Fruit fly (Drosophila melanogaster) whole organism, embryonic: ENCODE results near the gene Arp10.

Source experiments
- Atf6 ChIP-seq: fragments of 200-800 bp; sonication (Bioruptor generic); IDR thresholded peaks from 2 replicates; pipeline ENCODE4 v1.3.6; 2022; ENCODE audit warnings: missing biosample characterization, missing genetic modification characterization
- CG10147 ChIP-seq: fragments of 200-800 bp; sonication (Bioruptor generic); optimal IDR thresholded peaks from 2 replicates; lab custom pipeline; 2019; ENCODE audit warnings: missing biosample characterization, mild to moderate bottlenecking, missing genetic modification characterization, moderate library complexity
- CG1024 ChIP-seq: fragments of 200-800 bp; sonication (Bioruptor generic); IDR thresholded peaks from 2 replicates; pipeline ENCODE4 v1.3.6; 2022; ENCODE audit warnings: missing biosample characterization, missing genetic modification characterization
- CG10366 ChIP-seq: fragments of 200-800 bp; sonication (Bioruptor generic); IDR thresholded peaks from 2 replicates; pipeline ENCODE4 v1.3.6; 2022; ENCODE audit warnings: missing biosample characterization, missing genetic modification characterization
- CG12391 ChIP-seq: fragments of 200-800 bp; sonication (Bioruptor generic); optimal IDR thresholded peaks from 3 replicates; lab custom pipeline; 2018; ENCODE audit warnings: missing biosample characterization, mild to moderate bottlenecking, missing genetic modification characterization, moderate library complexity
- CG13123 ChIP-seq: fragments of 200-800 bp; sonication (Bioruptor generic); optimal IDR thresholded peaks from 2 replicates; lab custom pipeline; 2016; ENCODE audit warnings: missing biosample characterization, missing genetic modification characterization
- CG13624 ChIP-seq: fragments of 200-800 bp; sonication (Bioruptor generic); optimal IDR thresholded peaks from 2 replicates; lab custom pipeline; 2016; ENCODE audit warnings: missing biosample characterization, missing genetic modification characterization
- CG14710 ChIP-seq: fragments of 200-800 bp; sonication (Bioruptor generic); optimal IDR thresholded peaks from 3 replicates; lab custom pipeline; 2019; ENCODE audit warnings: missing biosample characterization, mild to moderate bottlenecking, missing genetic modification characterization, moderate library complexity
- CG16813 ChIP-seq: fragments of 200-800 bp; sonication (Bioruptor generic); IDR thresholded peaks from 3 replicates; pipeline ENCODE4 v1.3.6; 2022; ENCODE audit warnings: missing biosample characterization, missing genetic modification characterization; ENCODE audit not compliant: partially characterized antibody
- CG17361 ChIP-seq: fragments of 200-800 bp; sonication (Bioruptor generic); IDR thresholded peaks from 3 replicates; pipeline ENCODE4 v1.3.6; 2022; ENCODE audit warnings: missing biosample characterization, missing genetic modification characterization
- CG18599 ChIP-seq: fragments of 200-800 bp; sonication (Bioruptor generic); optimal IDR thresholded peaks from 3 replicates; lab custom pipeline; 2017; ENCODE audit warnings: missing biosample characterization, missing genetic modification characterization, mild to moderate bottlenecking, moderate library complexity, missing genetic modification reagents
- CG2120 ChIP-seq: fragments of 200-800 bp; sonication (Bioruptor generic); optimal IDR thresholded peaks from 3 replicates; lab custom pipeline; 2016; ENCODE audit warnings: missing biosample characterization, missing genetic modification characterization
- CG2202 ChIP-seq: fragments of 200-800 bp; sonication (Bioruptor generic); optimal IDR thresholded peaks from 2 replicates; lab custom pipeline; 2018; ENCODE audit warnings: missing biosample characterization, mild to moderate bottlenecking, missing genetic modification characterization
- CG3995 ChIP-seq: fragments of 200-800 bp; sonication (Bioruptor generic); optimal IDR thresholded peaks from 3 replicates; lab custom pipeline; 2016; ENCODE audit warnings: missing biosample characterization, missing genetic modification characterization
- CG6175 ChIP-seq: fragments of 200-800 bp; sonication (Bioruptor generic); IDR thresholded peaks from 3 replicates; pipeline ENCODE4 v1.3.6; 2022; ENCODE audit warnings: missing biosample characterization, missing genetic modification characterization
- CG6813 ChIP-seq: fragments of 200-800 bp; sonication (Bioruptor generic); optimal IDR thresholded peaks from 2 replicates; lab custom pipeline; 2017; ENCODE audit warnings: missing biosample characterization, missing genetic modification characterization, mild to moderate bottlenecking, moderate library complexity, missing genetic modification reagents
- CG7745 ChIP-seq: fragments of 200-800 bp; sonication (Bioruptor generic); optimal IDR thresholded peaks from 2 replicates; lab custom pipeline; 2018; ENCODE audit warnings: missing biosample characterization, mild to moderate bottlenecking, missing genetic modification characterization, moderate library complexity
- CG8290 ChIP-seq, 3 experiments: fragments of 200-800 bp; sonication (Bioruptor generic); optimal IDR thresholded peaks; 2 replicates each; lab custom pipeline; 2016 to 2019; ENCODE audit warnings: missing biosample characterization in 3 of 3, missing genetic modification characterization in 3 of 3, mild to moderate bottlenecking in 2 of 3, moderate library complexity in 1 of 3
- CrebB ChIP-seq: fragments of 200-800 bp; sonication (Bioruptor generic); optimal IDR thresholded peaks from 3 replicates; lab custom pipeline; 2018; ENCODE audit warnings: missing biosample characterization, mild to moderate bottlenecking, missing genetic modification characterization
- Dbx ChIP-seq: fragments of 200-800 bp; sonication (Bioruptor generic); IDR thresholded peaks from 3 replicates; pipeline ENCODE4 v1.3.6; 2022; ENCODE audit warnings: missing biosample characterization, missing genetic modification characterization
- Dip3 ChIP-seq: fragments of 200-800 bp; sonication (Bioruptor generic); optimal IDR thresholded peaks from 3 replicates; lab custom pipeline; 2016; ENCODE audit warnings: missing biosample characterization, missing genetic modification characterization
- Fer3 ChIP-seq: fragments of 200-800 bp; sonication (Bioruptor generic); optimal IDR thresholded peaks from 2 replicates; lab custom pipeline; 2018; ENCODE audit warnings: missing biosample characterization, mild to moderate bottlenecking, missing genetic modification characterization, moderate library complexity
- HLH4C ChIP-seq: fragments of 200-800 bp; sonication (Bioruptor generic); IDR thresholded peaks from 3 replicates; pipeline ENCODE4 v1.3.6; 2022; ENCODE audit warnings: missing biosample characterization, missing genetic modification characterization; ENCODE audit not compliant: partially characterized antibody
- HLH54F ChIP-seq: fragments of 200-800 bp; sonication (Bioruptor generic); optimal IDR thresholded peaks from 3 replicates; lab custom pipeline; 2016; ENCODE audit warnings: missing biosample characterization, missing genetic modification characterization
- HmgZ ChIP-seq: fragments of 200-800 bp; sonication (Bioruptor generic); optimal IDR thresholded peaks from 2 replicates; lab custom pipeline; 2018; ENCODE audit warnings: missing biosample characterization, mild to moderate bottlenecking, missing genetic modification characterization
- Hr39 ChIP-seq: fragments of >200 bp; optimal IDR thresholded peaks from 2 replicates; lab custom pipeline; 2017
- bbx ChIP-seq: fragments of 200-800 bp; sonication (Bioruptor generic); IDR thresholded peaks from 2 replicates; pipeline ENCODE4 v1.3.6; 2022; ENCODE audit warnings: missing biosample characterization, missing genetic modification characterization; ENCODE audit not compliant: partially characterized antibody
- bsh ChIP-seq, 2 experiments: fragments of 200-800 bp; sonication (Bioruptor generic); optimal IDR thresholded peaks; 2 replicates each; lab custom pipeline; 2017 to 2018; ENCODE audit warnings: mild to moderate bottlenecking in 2 of 2, missing biosample characterization in 2 of 2, missing genetic modification characterization in 2 of 2, moderate library complexity in 1 of 2
- crol ChIP-seq: fragments of 200-800 bp; sonication (Bioruptor generic); IDR thresholded peaks from 2 replicates; pipeline ENCODE4 v1.3.6; 2022; ENCODE audit warnings: missing biosample characterization, missing genetic modification characterization
- cwo ChIP-seq: fragments of 200-800 bp; sonication (Bioruptor generic); optimal IDR thresholded peaks from 3 replicates; lab custom pipeline; 2017; ENCODE audit warnings: missing biosample characterization, missing genetic modification characterization, mild to moderate bottlenecking, moderate library complexity, missing genetic modification reagents
- da ChIP-seq: fragments of 200-800 bp; sonication (Bioruptor generic); optimal IDR thresholded peaks from 2 replicates; lab custom pipeline; 2016; ENCODE audit warnings: missing biosample characterization, missing genetic modification characterization
- fd3F ChIP-seq: fragments of 200-800 bp; sonication (Bioruptor generic); optimal IDR thresholded peaks from 2 replicates; lab custom pipeline; 2018; ENCODE audit warnings: missing biosample characterization, mild to moderate bottlenecking, missing genetic modification characterization, moderate library complexity
- gce ChIP-seq: fragments of 200-800 bp; sonication (Bioruptor generic); IDR thresholded peaks from 3 replicates; pipeline ENCODE4 v1.3.6; 2022; ENCODE audit warnings: missing biosample characterization, missing genetic modification characterization
- hth ChIP-seq: fragments of >200 bp; optimal IDR thresholded peaks from 2 replicates; lab custom pipeline; 2017; ENCODE audit warnings: inconsistent platforms
- jigr1 ChIP-seq: fragments of 200-800 bp; sonication (Bioruptor generic); IDR thresholded peaks from 3 replicates; pipeline ENCODE4 v1.3.6; 2022; ENCODE audit warnings: missing biosample characterization, missing genetic modification characterization
- jing ChIP-seq: fragments of 200-800 bp; sonication (Bioruptor generic); optimal IDR thresholded peaks from 2 replicates; lab custom pipeline; 2018; ENCODE audit warnings: missing biosample characterization, mild to moderate bottlenecking, missing genetic modification characterization
- jumu ChIP-seq: fragments of 200-800 bp; sonication (Bioruptor generic); optimal IDR thresholded peaks from 3 replicates; lab custom pipeline; 2016; ENCODE audit warnings: missing biosample characterization, missing genetic modification characterization
- luna ChIP-seq: fragments of 200-800 bp; sonication (Bioruptor generic); optimal IDR thresholded peaks from 2 replicates; lab custom pipeline; 2016; ENCODE audit warnings: missing biosample characterization, missing genetic modification characterization
- maf-S ChIP-seq: fragments of 200-800 bp; sonication (Bioruptor generic); optimal IDR thresholded peaks from 2 replicates; lab custom pipeline; 2016; ENCODE audit warnings: missing biosample characterization, missing genetic modification characterization
- org-1 ChIP-seq: fragments of 200-800 bp; sonication (Bioruptor generic); optimal IDR thresholded peaks from 2 replicates; lab custom pipeline; 2017; ENCODE audit warnings: missing biosample characterization, missing genetic modification characterization
- pzg ChIP-seq: fragments of 200-800 bp; sonication (Bioruptor generic); optimal IDR thresholded peaks from 3 replicates; lab custom pipeline; 2018; ENCODE audit warnings: missing biosample characterization, mild to moderate bottlenecking, missing genetic modification characterization, moderate library complexity
- row ChIP-seq: fragments of 200-800 bp; sonication (Bioruptor generic); IDR thresholded peaks from 3 replicates; pipeline ENCODE4 v1.3.6; 2022; ENCODE audit warnings: missing biosample characterization, missing genetic modification characterization
- sc ChIP-seq, 3 experiments: fragments of >200 bp in 2 of 3; fragments of 200-800 bp in 1 of 3; sonication (Bioruptor generic) in 1 of 3; optimal IDR thresholded peaks; 2 replicates in 2 of 3; 3 replicates in 1 of 3; lab custom pipeline; 2017; ENCODE audit warnings: mild to moderate bottlenecking in 1 of 3, missing biosample characterization in 1 of 3, missing genetic modification characterization in 1 of 3, missing genetic modification reagents in 1 of 3
- sim ChIP-seq: fragments of 200-800 bp; sonication (Bioruptor generic); IDR thresholded peaks from 2 replicates; pipeline ENCODE4 v1.3.6; 2022; ENCODE audit warnings: missing biosample characterization, missing genetic modification characterization
- so ChIP-seq: fragments of 200-800 bp; sonication (Bioruptor generic); IDR thresholded peaks from 3 replicates; pipeline ENCODE4 v1.3.6; 2022; ENCODE audit warnings: missing biosample characterization, missing genetic modification characterization
- stwl ChIP-seq: fragments of 200-800 bp; sonication (Bioruptor generic); optimal IDR thresholded peaks from 3 replicates; lab custom pipeline; 2018; ENCODE audit warnings: missing biosample characterization, mild to moderate bottlenecking, missing genetic modification characterization, moderate library complexity
- tap ChIP-seq: fragments of 200-800 bp; optimal IDR thresholded peaks from 3 replicates; lab custom pipeline; 2019; ENCODE audit warnings: missing biosample characterization, mild to moderate bottlenecking, missing genetic modification characterization, moderate library complexity
- tin ChIP-seq: fragments of 200-800 bp; sonication (Bioruptor generic); optimal IDR thresholded peaks from 3 replicates; lab custom pipeline; 2016; ENCODE audit warnings: missing biosample characterization, missing genetic modification characterization
- tio ChIP-seq: fragments of 200-800 bp; sonication (Bioruptor generic); optimal IDR thresholded peaks from 2 replicates; lab custom pipeline; 2017; ENCODE audit warnings: missing biosample characterization, missing genetic modification characterization, inconsistent platforms
- ttk ChIP-seq: fragments of 200-800 bp; sonication (Bioruptor generic); IDR thresholded peaks from 2 replicates; pipeline ENCODE4 v2.1.2; 2022; ENCODE audit warnings: missing biosample characterization, missing genetic modification characterization

Gene Arp10

DNA sequence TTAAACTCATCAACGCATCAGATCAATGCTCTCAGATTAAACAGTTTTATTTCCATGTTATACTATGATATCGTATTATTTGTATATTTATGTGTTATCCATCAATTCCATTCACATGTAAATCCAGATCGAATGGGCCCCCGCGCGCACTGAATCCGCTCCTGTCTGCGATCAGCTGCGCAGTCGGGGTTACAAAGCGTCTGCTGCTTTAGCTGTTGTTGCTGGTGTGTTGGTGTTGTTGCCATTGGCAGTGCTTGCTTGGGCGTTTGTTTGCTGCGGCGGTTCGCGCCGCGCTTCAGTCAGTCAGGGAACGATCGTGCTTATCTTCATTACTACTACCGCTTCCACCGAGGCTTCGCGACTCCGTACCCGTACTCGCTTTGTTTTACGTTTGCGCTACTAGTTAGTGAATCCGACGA, 21.0 kb upstream of the Arp10 start, which contains the start of gene Zw (continued):
- TF ChIP-seq CG10147 (GFP tag; lab: Kevin White, UChicago) (no peak), Hr39 (lab: Kevin White, UChicago) (no peak), Fer3 (tag; lab: Kevin White, UChicago) (peak; percentile 48), CG14710 (tag; lab: Kevin White, UChicago) (peak; percentile 2), tap (tag; lab: Kevin White, UChicago) (no peak), jing (GFP tag; lab: Kevin White, UChicago) (no peak), CG7745 (tag; lab: Kevin White, UChicago) (no peak), crol (GFP tag; lab: Robert Waterston, UW) (0 out of 2 replicates have a peak, but pooled peaks have one; percentile 19), CG18599 (GFP tag; lab: Kevin White, UChicago) (peak; percentile 14), org-1 (GFP tag; lab: Kevin White, UChicago) (no peak), CG16813 (GFP tag; lab: Robert Waterston, UW) (peak; percentile 70), row (GFP tag; lab: Robert Waterston, UW) (peak; percentile 94), CG8290 (GFP tag; optimal IDR thresholded peaks at IDR 0.05; lab: Kevin White, UChicago) (no peak), CG8290 (tag; optimal IDR thresholded peaks at IDR 0.05; lab: Kevin White, UChicago) (peak in 1 of 2 experiments; percentile 88), sim (GFP tag; lab: Robert Waterston, UW) (no peak), jigr1 (GFP tag; lab: Robert Waterston, UW) (no peak; the same call in 2 of the 3 replicates), CG6175 (GFP tag; lab: Robert Waterston, UW) (peak; percentile 89), jumu (GFP tag; lab: Kevin White, UChicago) (no peak), Dip3 (GFP tag; lab: Kevin White, UChicago) (peak; percentile 56), CG13624 (peak; percentile 10), maf-S (GFP tag; lab: Kevin White, UChicago) (no peak), cwo (no peak), CG3995 (GFP tag; lab: Kevin White, UChicago) (no peak), sc (optimal IDR thresholded peaks at IDR 0.05; lab: Kevin White, UChicago) (no peak), sc (GFP tag; optimal IDR thresholded peaks at IDR 0.05; lab: Kevin White, UChicago) (no peak), CG10366 (GFP tag; lab: Robert Waterston, UW) (peak; percentile 52), bbx (GFP tag; lab: Robert Waterston, UW) (peak; percentile 61), HmgZ (tag; lab: Kevin White, UChicago) (peak; percentile 62), stwl (tag; lab: Kevin White, UChicago) (no peak), tio (no peak), CG13123 (GFP tag; lab: Kevin White, UChicago) (no peak), luna (GFP tag; lab: Kevin White, UChicago) (no peak), CG2120 (GFP tag; lab: Kevin White, UChicago) (peak; percentile 73), gce (no peak), HLH4C (GFP tag; lab: Robert Waterston, UW) (no peak), CG17361 (GFP tag; lab: Robert Waterston, UW) (peak; percentile 53; the same call in 2 of the 3 replicates), hth (no peak), CG12391 (peak; percentile 21), tin (GFP tag; lab: Kevin White, UChicago) (peak; percentile 56), da (no peak), ttk (peak; percentile 45; the same call in 1 of the 2 replicates), CrebB (tag; lab: Kevin White, UChicago) (no peak), fd3F (GFP tag; lab: Kevin White, UChicago) (no peak), bsh (GFP tag; optimal IDR thresholded peaks at IDR 0.05; lab: Kevin White, UChicago) (peak in 1 of 2 experiments; percentile 34), pzg (no peak), so (0 out of 3 replicates have a peak, but pooled peaks have one; percentile 37), CG6813 (GFP tag; lab: Kevin White, UChicago) (no peak), Dbx (peak; percentile 58; the same call in 2 of the 3 replicates), HLH54F (peak; percentile 53), CG1024 (GFP tag; lab: Robert Waterston, UW) (0 out of 2 replicates have a peak, but pooled peaks have one; percentile 7), Atf6 (GFP tag; lab: Robert Waterston, UW) (no peak), CG2202 (no peak)
